Fruit fly (Drosophila melanogaster) Kc167 (cell line): ENCODE data around the gene cnir.

Experiments used
- Myc ChIP-seq: fragments of >200 bp; optimal IDR thresholded peaks from 2 replicates; lab custom pipeline; 2017; ENCODE audit warnings: missing external identifiers
- Sin3A ChIP-seq: fragments of >200 bp; optimal IDR thresholded peaks from 2 replicates; lab custom pipeline; 2018; ENCODE audit warnings: missing external identifiers
- h ChIP-seq: fragments of >200 bp; optimal IDR thresholded peaks from 3 replicates; lab custom pipeline; 2018; ENCODE audit warnings: missing external identifiers
- insv ChIP-seq: fragments of >200 bp; optimal IDR thresholded peaks from 3 replicates; lab custom pipeline; 2018; ENCODE audit warnings: missing external identifiers
- psq ChIP-seq: fragments of >200 bp; optimal IDR thresholded peaks from 2 replicates; lab custom pipeline; 2017; ENCODE audit warnings: missing external identifiers
- ttk ChIP-seq: sonication (Bioruptor generic); optimal IDR thresholded peaks from 2 replicates; lab custom pipeline; 2017; ENCODE audit warnings: missing external identifiers

cnir gene

DNA sequence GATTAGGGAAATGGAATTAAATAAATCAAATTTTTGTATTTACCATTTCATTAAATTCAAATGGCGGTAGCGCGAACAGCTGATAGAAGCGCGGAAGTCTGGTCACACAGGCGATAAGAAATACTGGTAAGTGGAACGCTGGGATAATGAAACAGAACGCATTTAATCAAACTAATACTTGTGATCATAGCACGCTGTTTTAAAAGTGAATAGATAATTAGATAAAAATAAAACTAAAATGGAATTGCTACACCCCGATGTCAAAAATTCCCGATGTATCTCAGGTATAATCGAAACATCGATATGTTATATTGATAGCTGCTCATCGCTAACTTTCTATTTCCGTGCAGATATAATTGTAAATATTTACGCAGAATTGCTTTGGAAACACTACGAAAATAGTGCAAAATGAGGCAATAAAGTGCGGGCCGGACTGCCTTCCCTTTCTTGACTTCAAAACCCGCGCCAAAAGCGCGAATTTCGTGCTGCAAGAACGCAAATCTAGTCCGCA, 46.9 kb downstream of the cnir start, which contains the start of the genes okr and CG3558:
okr (minus strand) TSS at position 96 of the 511 bp plus-strand sequence.
CG3558 (plus strand) TSS at position 207 of the 511 bp plus-strand sequence.
- no peak for TF ChIP-seq Sin3A
- TF ChIP-seq psq (lab: Kevin White, UChicago), result no peak
- no peak for TF ChIP-seq h (lab: Kevin White, UChicago)
- TF ChIP-seq insv (lab: Kevin White, UChicago), result no peak
- no peak for TF ChIP-seq Myc (lab: Kevin White, UChicago)
- TF ChIP-seq ttk (lab: Kevin White, UChicago), result no peak
